Fruit fly (Drosophila melanogaster) whole organism, wandering third instar larva: ENCODE results near the gene Lint-1.

Source experiments
- Dfd ChIP-seq: fragments of >200 bp; optimal IDR thresholded peaks from 2 replicates; lab custom pipeline; 2017; ENCODE audit warnings: missing biosample characterization, missing genetic modification characterization
- HLH106 ChIP-seq: fragments of 200-800 bp; optimal IDR thresholded peaks from 3 replicates; lab custom pipeline; 2019; ENCODE audit warnings: missing biosample characterization, mild to moderate bottlenecking, missing genetic modification characterization, moderate library complexity
- Hr78 ChIP-seq: fragments of >200 bp; optimal IDR thresholded peaks from 2 replicates; lab custom pipeline; 2017; ENCODE audit warnings: missing biosample characterization, missing genetic modification characterization
- Jra ChIP-seq: sonication (Bioruptor generic); optimal IDR thresholded peaks from 2 replicates; lab custom pipeline; 2016; ENCODE audit warnings: missing biosample characterization, missing genetic modification characterization
- Mio ChIP-seq: sonication (Bioruptor generic); optimal IDR thresholded peaks from 2 replicates; lab custom pipeline; 2016; ENCODE audit warnings: missing biosample characterization, missing genetic modification characterization
- Myc ChIP-seq: fragments of >200 bp; optimal IDR thresholded peaks from 2 replicates; lab custom pipeline; 2017
- OdsH ChIP-seq: fragments of 200-800 bp; sonication (Bioruptor generic); optimal IDR thresholded peaks from 2 replicates; lab custom pipeline; 2016; ENCODE audit warnings: missing biosample characterization, mild to moderate bottlenecking, missing genetic modification characterization
- Sp1 ChIP-seq: fragments of 200-800 bp; sonication (Bioruptor generic); optimal IDR thresholded peaks from 3 replicates; lab custom pipeline; 2019; ENCODE audit warnings: missing biosample characterization, mild to moderate bottlenecking, missing genetic modification characterization, moderate library complexity
- br ChIP-seq: fragments of 200-800 bp; sonication (Bioruptor generic); optimal IDR thresholded peaks from 2 replicates; lab custom pipeline; 2016; ENCODE audit warnings: missing biosample characterization, missing genetic modification characterization
- brk ChIP-seq: fragments of 200-800 bp; sonication (Bioruptor generic); optimal IDR thresholded peaks from 2 replicates; lab custom pipeline; 2016; ENCODE audit warnings: missing biosample characterization, mild to moderate bottlenecking, missing genetic modification characterization
- dl ChIP-seq, 2 experiments: fragments of 175-275, 200-275 bp in 1 of 2; fragments of 200-275 bp in 1 of 2; sonication (Bioruptor generic); optimal IDR thresholded peaks; lab custom pipeline; 2018; ENCODE audit warnings: mild to moderate bottlenecking in 2 of 2, missing biosample characterization in 2 of 2, missing genetic modification characterization in 2 of 2, moderate library complexity in 2 of 2; ENCODE audit not compliant: partially characterized antibody in 2 of 2, insufficient read depth in 1 of 2
- dsf ChIP-seq: sonication (Bioruptor generic); optimal IDR thresholded peaks from 2 replicates; lab custom pipeline; 2016; ENCODE audit warnings: missing biosample characterization, missing genetic modification characterization, borderline replicate concordance
- foxo ChIP-seq, 2 experiments: fragments of 200-800 bp; sonication (Bioruptor generic); optimal IDR thresholded peaks; 2 replicates in 1 of 2; 3 replicates in 1 of 2; lab custom pipeline; 2016 to 2017; ENCODE audit warnings: missing biosample characterization in 2 of 2, missing genetic modification characterization in 2 of 2
- h ChIP-seq: fragments of 200-800 bp; sonication (Bioruptor generic); optimal IDR thresholded peaks from 3 replicates; lab custom pipeline; 2016; ENCODE audit warnings: missing biosample characterization, mild to moderate bottlenecking, missing genetic modification characterization
- rgr ChIP-seq: fragments of 200-800 bp; sonication (Bioruptor generic); optimal IDR thresholded peaks from 3 replicates; lab custom pipeline; 2016; ENCODE audit warnings: missing biosample characterization, mild to moderate bottlenecking, missing genetic modification characterization
- sage ChIP-seq: fragments of 200-800 bp; sonication (Bioruptor generic); optimal IDR thresholded peaks from 2 replicates; lab custom pipeline; 2016; ENCODE audit warnings: missing biosample characterization, mild to moderate bottlenecking, missing genetic modification characterization

Gene Lint-1

DNA sequence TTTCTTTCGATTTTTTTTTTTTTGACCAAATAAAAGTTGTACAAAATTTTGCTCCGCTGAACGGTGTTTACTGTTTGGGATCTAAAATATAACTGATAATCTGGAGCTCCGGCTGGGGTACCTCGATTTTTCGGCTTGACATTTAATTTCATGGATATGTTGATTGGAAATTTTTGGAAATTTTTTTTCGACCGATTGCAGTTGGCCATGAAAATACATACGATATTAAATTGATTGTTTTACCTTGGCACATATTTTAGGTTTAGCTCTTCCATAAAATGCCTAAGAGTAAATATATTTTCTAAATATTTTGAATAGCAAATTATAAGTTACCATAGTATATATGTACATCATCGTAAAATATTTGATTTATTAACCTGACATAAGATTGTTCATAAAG, 21.5 kb downstream of the Lint-1 start, which contains the start of gene CG1394:
Gene CG1394 (minus strand): TSS at position 101 of the 400 bp plus-strand sequence.
- TF ChIP-seq sage (GFP tag; lab: Kevin White, UChicago) = no peak
- no peak for TF ChIP-seq Dfd (GFP tag; lab: Kevin White, UChicago)
- no peak for TF ChIP-seq dsf (GFP tag; lab: Kevin White, UChicago)

DNA sequence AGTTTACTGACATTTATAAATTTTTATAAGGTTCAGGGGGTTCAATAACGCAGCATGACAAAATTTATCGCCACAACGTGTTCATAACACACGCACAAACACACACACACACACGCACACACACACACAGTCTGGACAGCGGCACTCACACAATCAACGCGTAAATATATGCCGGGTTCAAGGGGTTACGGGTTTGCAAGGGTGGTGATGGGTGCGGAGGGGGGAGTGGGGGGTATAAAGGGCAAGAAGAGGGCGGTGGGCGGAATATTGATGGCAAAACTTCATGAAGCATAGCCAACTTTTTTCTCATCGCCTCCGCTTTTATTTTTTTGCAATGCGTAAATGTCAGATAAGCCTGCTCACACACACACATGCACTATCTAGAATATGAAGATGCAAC, 26.9 kb downstream of the Lint-1 start:
- TF ChIP-seq Dfd (GFP tag; lab: Kevin White, UChicago) = peak; percentile 74
- no peak for TF ChIP-seq Myc

DNA sequence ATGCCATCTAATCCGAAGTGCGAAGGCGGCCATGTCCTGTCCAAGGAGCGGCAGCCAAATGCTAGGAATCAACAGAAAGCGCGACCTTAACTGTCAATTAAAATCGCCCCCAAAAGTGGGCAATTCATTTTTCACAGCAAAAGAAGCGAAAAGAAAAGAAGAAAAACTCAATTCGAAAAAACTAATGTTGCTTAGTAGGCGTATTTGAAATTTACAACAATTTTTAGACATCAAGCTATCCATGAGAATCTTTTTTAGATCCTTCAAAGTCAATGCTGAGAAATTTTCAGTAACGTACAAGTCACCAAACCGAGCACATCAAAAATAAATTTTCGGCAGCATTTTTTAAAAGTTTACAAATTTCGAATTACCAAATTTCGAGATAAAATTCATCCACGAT, 33.5 kb downstream of the Lint-1 start, which contains the start of gene CG15200:
Gene CG15200 (plus strand): TSS at position 301 of the 400 bp plus-strand sequence.
- TF ChIP-seq OdsH (GFP tag; lab: Kevin White, UChicago) = no peak

DNA sequence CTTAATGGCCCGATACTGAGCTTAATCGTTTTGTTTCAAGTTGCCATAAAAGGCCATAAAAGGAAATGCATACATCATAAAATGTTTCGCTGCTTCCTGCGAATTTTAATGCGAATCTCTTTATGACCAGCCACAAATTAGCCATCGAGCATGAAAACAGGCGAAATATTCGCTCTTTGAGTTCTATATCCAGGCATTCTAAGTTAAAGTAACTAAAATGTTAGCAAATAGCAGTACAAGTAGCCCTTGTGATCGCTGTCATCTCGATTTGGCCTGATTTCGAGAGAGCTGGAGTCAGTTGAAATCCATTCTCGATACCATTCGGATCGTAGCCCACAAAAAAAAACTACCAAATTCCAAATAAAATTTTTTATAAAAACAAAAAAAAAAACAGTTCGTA, 52.8 kb downstream of the Lint-1 start, which contains the start of gene CG11106:
Gene CG11106 (plus strand): TSS at position 301 of the 400 bp plus-strand sequence.
- TF ChIP-seq brk (no peak), rgr (no peak), Jra (GFP tag; lab: Kevin White, UChicago) (no peak), br (GFP tag; lab: Kevin White, UChicago) (no peak), dl (GFP tag; optimal IDR thresholded peaks at IDR 0.05; lab: Kevin White, UChicago; ENCODE audit: insufficient read depth in 1 of 2, partially characterized antibody in 2 of 2) (no peak), OdsH (GFP tag; lab: Kevin White, UChicago) (no peak), h (GFP tag; lab: Kevin White, UChicago) (no peak), foxo (GFP tag; optimal IDR thresholded peaks at IDR 0.05; lab: Kevin White, UChicago) (no peak), Hr78 (GFP tag; lab: Kevin White, UChicago) (no peak), Sp1 (GFP tag; lab: Kevin White, UChicago) (no peak), HLH106 (tag; lab: Kevin White, UChicago) (no peak), Mio (no peak)
